Fruit fly (Drosophila melanogaster) whole organism, wandering third instar larva: ENCODE results near the gene DhpD.

Experiments used
- CG32264 ChIP-seq: fragments of 200-800 bp; sonication (Bioruptor generic); optimal IDR thresholded peaks from 2 replicates; lab custom pipeline; 2016; ENCODE audit warnings: missing biosample characterization, missing genetic modification characterization
- CrebA ChIP-seq: fragments of 200-800 bp; sonication (Bioruptor generic); optimal IDR thresholded peaks from 2 replicates; lab custom pipeline; 2016; ENCODE audit warnings: missing biosample characterization, mild to moderate bottlenecking, missing genetic modification characterization, borderline replicate concordance
- Dif ChIP-seq: fragments of 200-275, 200-300 bp; sonication (Bioruptor generic); optimal IDR thresholded peaks from 2 replicates; lab custom pipeline; 2018; ENCODE audit warnings: missing biosample characterization, missing genetic modification characterization; ENCODE audit not compliant: partially characterized antibody
- Jra ChIP-seq: sonication (Bioruptor generic); optimal IDR thresholded peaks from 2 replicates; lab custom pipeline; 2016; ENCODE audit warnings: missing biosample characterization, missing genetic modification characterization
- Vsx2 ChIP-seq: fragments of 200-300, 225-300 bp; sonication (Bioruptor generic); optimal IDR thresholded peaks from 2 replicates; lab custom pipeline; 2018; ENCODE audit warnings: missing biosample characterization, missing genetic modification characterization; ENCODE audit not compliant: partially characterized antibody
- dsf ChIP-seq: sonication (Bioruptor generic); optimal IDR thresholded peaks from 2 replicates; lab custom pipeline; 2016; ENCODE audit warnings: missing biosample characterization, missing genetic modification characterization, borderline replicate concordance
- h ChIP-seq: fragments of 200-800 bp; sonication (Bioruptor generic); optimal IDR thresholded peaks from 3 replicates; lab custom pipeline; 2016; ENCODE audit warnings: missing biosample characterization, mild to moderate bottlenecking, missing genetic modification characterization
- pan ChIP-seq: fragments of >200 bp; optimal IDR thresholded peaks from 2 replicates; lab custom pipeline; 2017
- psq ChIP-seq: fragments of 200-800 bp; sonication (Bioruptor generic); optimal IDR thresholded peaks from 3 replicates; lab custom pipeline; 2017; ENCODE audit warnings: missing biosample characterization, mild to moderate bottlenecking, missing genetic modification characterization, moderate library complexity
- sv ChIP-seq: fragments of 200-800 bp; sonication (Bioruptor generic); optimal IDR thresholded peaks from 3 replicates; lab custom pipeline; 2016; ENCODE audit warnings: missing biosample characterization, missing genetic modification characterization
- woc ChIP-seq: sonication (Bioruptor generic); optimal IDR thresholded peaks from 2 replicates; lab custom pipeline; 2016; ENCODE audit warnings: missing biosample characterization, mild to moderate bottlenecking, missing genetic modification characterization

DNA sequence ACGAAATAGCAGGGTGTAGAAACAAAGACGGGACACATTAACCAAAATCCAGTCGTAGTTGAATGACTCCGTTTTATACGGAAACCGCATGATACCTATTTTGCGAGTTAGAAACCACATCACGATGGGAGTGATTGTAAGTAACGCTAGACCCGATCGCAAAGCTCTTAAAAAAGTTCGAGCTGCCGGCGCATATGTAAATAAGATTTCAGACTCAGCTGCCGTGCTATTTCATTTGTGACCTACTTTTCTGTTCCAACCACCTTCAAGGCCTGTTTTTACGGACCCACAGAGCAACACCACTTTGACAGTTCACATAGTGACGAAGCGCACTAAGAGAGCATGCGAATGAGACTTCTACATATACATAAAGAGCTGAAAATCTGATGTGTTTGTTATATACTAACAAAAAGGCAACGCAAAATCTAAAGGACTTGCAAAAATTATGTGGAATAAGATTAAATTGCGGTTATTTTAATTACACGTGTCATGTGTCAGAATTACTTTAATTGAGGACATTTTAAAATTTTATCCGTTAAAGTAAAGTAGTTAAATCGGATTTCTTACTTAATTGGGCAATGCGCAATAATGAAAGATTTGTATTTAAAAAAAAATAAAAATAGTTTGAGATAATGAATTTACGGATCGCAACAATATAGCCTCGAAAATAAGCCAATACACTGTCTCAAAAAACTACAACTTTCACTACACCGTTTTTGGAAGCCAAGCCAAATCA is 50.1 kb downstream of the DhpD start:
- TF ChIP-seq CG32264 (GFP tag; lab: Kevin White, UChicago), result no peak
- TF ChIP-seq psq (GFP tag; lab: Kevin White, UChicago), result no peak
- no peak for TF ChIP-seq Dif
- TF ChIP-seq h (GFP tag; lab: Kevin White, UChicago), result no peak
- no peak for TF ChIP-seq Vsx2 (GFP tag; lab: Kevin White, UChicago)
- no peak for TF ChIP-seq pan (lab: Kevin White, UChicago)
- no peak for TF ChIP-seq dsf
- TF ChIP-seq CrebA (GFP tag; lab: Kevin White, UChicago), result no peak
- no peak for TF ChIP-seq sv (GFP tag; lab: Kevin White, UChicago)
- no peak for TF ChIP-seq Jra
- TF ChIP-seq woc (GFP tag; lab: Kevin White, UChicago), result no peak
